Fruit fly (Drosophila melanogaster): ENCODE results near the gene Etl1.

Etl1 gene

dm6 chr2L:9894193-9894592 lies 18.2 kb downstream of the Etl1 start:
- TF ChIP-seq fru (GFP tag; optimal IDR thresholded peaks at IDR 0.05) (no peak), psq (GFP tag; optimal IDR thresholded peaks at IDR 0.05) (no peak), rgr (GFP tag; optimal IDR thresholded peaks at IDR 0.05) (peak; percentile 49), sv (GFP tag; optimal IDR thresholded peaks at IDR 0.05) (no peak), HLH106 (tag; optimal IDR thresholded peaks at IDR 0.05) (no peak)

dm6 chr2L:9893183-9893582 lies 19.2 kb downstream of the Etl1 start, which contains the start of gene mtDNA-helicase:
Gene mtDNA-helicase, minus strand, starts transcription at chr2L:9893446.
- peak; percentile 0 for TF ChIP-seq rgr (GFP tag; optimal IDR thresholded peaks at IDR 0.05)
- TF ChIP-seq Myc (optimal IDR thresholded peaks at IDR 0.05): peak; percentile 5
- TF ChIP-seq Dfd (GFP tag; optimal IDR thresholded peaks at IDR 0.05): no peak

- TF ChIP-seq Vsx2 (GFP tag; optimal IDR thresholded peaks at IDR 0.05; ENCODE audit: partially characterized antibody): no peak
- TF ChIP-seq rgr (GFP tag; optimal IDR thresholded peaks at IDR 0.05): peak; percentile 33
- peak; percentile 3 for TF ChIP-seq CG32264 (GFP tag; optimal IDR thresholded peaks at IDR 0.05)
- TF ChIP-seq Abd-B (GFP tag; optimal IDR thresholded peaks at IDR 0.05): no peak
- TF ChIP-seq h (GFP tag; optimal IDR thresholded peaks at IDR 0.05): peak; percentile 1
Measured at dm6 chr2L:9890576-9890975, 21.8 kb downstream of the Etl1 start, which contains the start of the genes CG34183 and CG4537. Gene CG34183, minus strand, starts transcription at chr2L:9890772. Gene CG4537, plus strand, starts transcription at chr2L:9890885.

DNA sequence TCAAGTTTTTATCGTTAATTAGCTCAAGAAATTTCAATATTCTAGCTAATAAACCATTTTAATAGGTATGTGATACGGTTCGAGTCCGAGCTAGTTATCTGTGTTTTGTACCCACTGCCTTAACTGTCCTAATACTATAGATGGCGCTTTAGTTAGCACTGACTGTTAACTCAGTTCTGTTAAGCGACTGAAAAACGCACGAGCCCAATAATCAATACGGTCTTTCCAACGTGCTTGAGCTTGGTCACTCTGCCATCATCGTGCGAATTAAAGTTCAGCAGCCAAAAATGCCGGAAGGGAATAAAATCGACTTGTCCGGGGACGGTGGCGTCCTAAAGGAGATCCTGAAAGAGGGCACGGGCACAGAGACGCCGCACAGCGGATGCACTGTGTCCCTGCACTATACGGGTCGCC lies 24.5 kb downstream of the Etl1 start, which contains the start of gene Fkbp59:
Fkbp59 (plus strand) TSS at position 150 of the 414 bp plus-strand sequence.
- TF ChIP-seq Myc (optimal IDR thresholded peaks at IDR 0.05) (peak; percentile 83), psq (GFP tag; optimal IDR thresholded peaks at IDR 0.05) (no peak), Vsx2 (GFP tag; optimal IDR thresholded peaks at IDR 0.05; ENCODE audit: partially characterized antibody) (peak; percentile 99)

DNA sequence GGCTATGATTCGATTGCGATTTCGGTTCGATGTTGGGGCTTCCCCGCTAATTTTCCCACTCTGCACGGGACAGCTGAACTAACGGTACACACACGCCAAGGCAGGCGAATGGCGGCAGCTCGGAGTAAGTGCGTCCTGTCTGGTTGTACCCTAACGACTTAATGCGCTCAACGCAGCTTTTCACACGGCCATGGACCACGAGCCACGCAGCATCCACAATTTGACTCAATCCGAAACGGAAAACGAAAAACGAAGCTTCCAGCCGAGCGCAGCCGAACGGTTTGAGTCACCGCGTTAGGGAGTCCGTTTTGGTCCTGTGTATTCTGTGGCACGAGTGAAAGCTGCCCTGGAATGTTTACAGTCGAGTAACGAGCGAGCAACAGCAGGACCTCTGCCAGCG lies 26.3 kb downstream of the Etl1 start, which contains the start of gene nAChRalpha6:
nAChRalpha6 (minus strand) TSS at position 165 of the 400 bp plus-strand sequence.
- TF ChIP-seq h (GFP tag; optimal IDR thresholded peaks at IDR 0.05): no peak
- TF ChIP-seq pan (optimal IDR thresholded peaks at IDR 0.05): no peak

DNA sequence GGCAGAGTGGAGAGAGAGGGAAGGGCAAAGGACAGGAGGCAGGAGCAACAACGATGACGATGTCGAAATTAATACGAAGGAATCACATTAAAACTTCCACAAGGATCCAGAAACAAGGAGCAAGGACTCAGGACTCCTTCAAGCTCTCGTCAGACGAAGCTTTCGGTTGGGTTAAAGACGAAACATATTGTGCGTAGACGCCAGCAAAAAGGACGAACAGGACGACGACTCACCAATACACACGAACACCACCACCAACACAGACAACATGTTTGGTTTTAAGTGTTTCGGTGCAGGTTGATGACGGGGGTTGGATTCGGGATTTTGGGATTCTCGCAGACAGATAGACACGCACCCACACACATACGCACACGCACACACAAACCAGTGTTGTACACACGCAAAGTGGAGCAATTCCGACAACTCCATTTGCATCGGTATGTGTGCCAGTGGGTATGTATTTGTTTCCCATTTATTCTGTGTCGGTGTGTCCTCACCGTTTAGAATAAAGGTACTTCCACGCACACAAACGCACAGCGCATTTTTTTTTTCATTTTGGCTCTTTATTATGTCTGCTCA lies 29.9 kb downstream of the Etl1 start:
- TF ChIP-seq Myc (optimal IDR thresholded peaks at IDR 0.05) (no peak), dsf (GFP tag; optimal IDR thresholded peaks at IDR 0.05; ENCODE audit: borderline replicate concordance) (no peak), Dfd (GFP tag; optimal IDR thresholded peaks at IDR 0.05) (no peak)

DNA sequence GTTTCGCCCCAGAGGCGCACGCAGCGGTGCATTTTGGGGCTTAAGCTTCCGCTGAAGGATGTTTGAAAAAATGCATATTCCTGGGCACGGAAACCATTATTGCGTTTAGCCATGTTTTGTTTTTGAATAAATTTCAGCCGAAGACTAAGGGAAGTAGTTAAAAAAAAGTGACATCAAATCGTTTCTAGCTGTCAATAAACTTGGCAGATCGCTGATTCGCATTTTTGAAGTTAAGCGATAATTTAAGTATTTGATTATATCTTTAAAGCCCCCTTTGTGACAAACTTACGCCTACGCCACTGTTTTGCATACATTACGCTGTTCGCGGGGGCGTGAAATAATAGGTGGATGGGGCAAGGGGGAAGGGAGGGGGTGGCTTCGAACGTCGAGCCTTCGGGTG lies 48.1 kb downstream of the Etl1 start:
- TF ChIP-seq psq (GFP tag; optimal IDR thresholded peaks at IDR 0.05): no peak
- TF ChIP-seq Hr78 (GFP tag; optimal IDR thresholded peaks at IDR 0.05): no peak
- peak; percentile 18 for TF ChIP-seq fru (GFP tag; optimal IDR thresholded peaks at IDR 0.05)
- TF ChIP-seq ey (GFP tag; optimal IDR thresholded peaks at IDR 0.05): peak; percentile 12
- no peak for TF ChIP-seq pan (optimal IDR thresholded peaks at IDR 0.05)
- no peak for TF ChIP-seq CG9705 (GFP tag; optimal IDR thresholded peaks at IDR 0.05)
- no peak for TF ChIP-seq woc (GFP tag; optimal IDR thresholded peaks at IDR 0.05)
- no peak for TF ChIP-seq tai (GFP tag; optimal IDR thresholded peaks at IDR 0.05)
- TF ChIP-seq foxo (GFP tag; optimal IDR thresholded peaks at IDR 0.05): peak in 1 of 2 experiments; percentile 35
- no peak for TF ChIP-seq OdsH (GFP tag; optimal IDR thresholded peaks at IDR 0.05)
- no peak for TF ChIP-seq Hr83 (GFP tag; optimal IDR thresholded peaks at IDR 0.05; ENCODE audit: poor library complexity, severe bottlenecking)
- no peak for TF ChIP-seq dmrt93B (GFP tag; optimal IDR thresholded peaks at IDR 0.05)
- TF ChIP-seq HLH106 (tag; optimal IDR thresholded peaks at IDR 0.05): peak; percentile 17
- no peak for TF ChIP-seq dsf (GFP tag; optimal IDR thresholded peaks at IDR 0.05; ENCODE audit: borderline replicate concordance)
- peak; percentile 23 for TF ChIP-seq Sp1 (GFP tag; optimal IDR thresholded peaks at IDR 0.05)
- no peak for TF ChIP-seq Abd-B (GFP tag; optimal IDR thresholded peaks at IDR 0.05)
- no peak for TF ChIP-seq Hnf4 (GFP tag; optimal IDR thresholded peaks at IDR 0.05)
- TF ChIP-seq jim (GFP tag; optimal IDR thresholded peaks at IDR 0.05): no peak
- TF ChIP-seq CG32264 (GFP tag; optimal IDR thresholded peaks at IDR 0.05): no peak

- TF ChIP-seq Hnf4 (GFP tag; optimal IDR thresholded peaks at IDR 0.05) (no peak), foxo (GFP tag; optimal IDR thresholded peaks at IDR 0.05) (no peak), CG32264 (GFP tag; optimal IDR thresholded peaks at IDR 0.05) (no peak), sv (GFP tag; optimal IDR thresholded peaks at IDR 0.05) (no peak), lola (GFP tag; optimal IDR thresholded peaks at IDR 0.05) (no peak), CrebA (GFP tag; optimal IDR thresholded peaks at IDR 0.05; ENCODE audit: borderline replicate concordance) (no peak), woc (GFP tag; optimal IDR thresholded peaks at IDR 0.05) (no peak), brk (GFP tag; optimal IDR thresholded peaks at IDR 0.05) (no peak), ey (GFP tag; optimal IDR thresholded peaks at IDR 0.05) (no peak), Jra (GFP tag; optimal IDR thresholded peaks at IDR 0.05) (no peak), psq (GFP tag; optimal IDR thresholded peaks at IDR 0.05) (no peak)
Measured at dm6 chr2L:9863479-9863878, 48.9 kb downstream of the Etl1 start.

All from whole organism, wandering third instar larva.